Fruit fly (Drosophila melanogaster) whole organism, adult: ENCODE measurements around the gene Tsp.

Source experiments
- CG11617 ChIP-seq: fragments of 200-800 bp; sonication (Bioruptor generic); optimal IDR thresholded peaks from 2 replicates; lab custom pipeline; 2017; ENCODE audit warnings: mild to moderate bottlenecking, missing biosample characterization, missing genetic modification reagents, missing genetic modification characterization
- CG12768 ChIP-seq: fragments of 200-800 bp; sonication (Bioruptor generic); optimal IDR thresholded peaks from 2 replicates; lab custom pipeline; 2017; ENCODE audit warnings: missing biosample characterization, missing genetic modification characterization, mild to moderate bottlenecking, moderate library complexity, missing genetic modification reagents
- CG14711 ChIP-seq: fragments of 200-800 bp; sonication (Bioruptor generic); optimal IDR thresholded peaks from 2 replicates; lab custom pipeline; 2018; ENCODE audit warnings: missing biosample characterization, mild to moderate bottlenecking, missing genetic modification characterization, moderate library complexity
- CG1620 ChIP-seq: fragments of 200-800 bp; sonication (Bioruptor generic); optimal IDR thresholded peaks from 2 replicates; lab custom pipeline; 2016; ENCODE audit warnings: missing biosample characterization, missing genetic modification characterization
- CG33017 ChIP-seq: fragments of 200-800 bp; sonication (Bioruptor generic); optimal IDR thresholded peaks from 2 replicates; lab custom pipeline; 2018; ENCODE audit warnings: missing biosample characterization, mild to moderate bottlenecking, missing genetic modification characterization, moderate library complexity
- CG5204 ChIP-seq: fragments of 200-800 bp; sonication (Bioruptor generic); optimal IDR thresholded peaks from 2 replicates; lab custom pipeline; 2016; ENCODE audit warnings: missing biosample characterization, missing genetic modification characterization
- CG7045 ChIP-seq: fragments of 200-800 bp; sonication (Bioruptor generic); optimal IDR thresholded peaks from 2 replicates; lab custom pipeline; 2017; ENCODE audit warnings: missing biosample characterization, mild to moderate bottlenecking, missing genetic modification characterization
- CG7101 ChIP-seq: fragments of 200-800 bp; sonication (Bioruptor generic); optimal IDR thresholded peaks from 2 replicates; lab custom pipeline; 2018; ENCODE audit warnings: missing biosample characterization, mild to moderate bottlenecking, missing genetic modification characterization, moderate library complexity
- Clk ChIP-seq: fragments of 200-800 bp; sonication (Bioruptor generic); optimal IDR thresholded peaks from 2 replicates; lab custom pipeline; 2017; ENCODE audit warnings: missing biosample characterization, missing genetic modification characterization
- Crg-1 ChIP-seq: fragments of 200-800 bp; sonication (Bioruptor generic); optimal IDR thresholded peaks from 2 replicates; lab custom pipeline; 2016; ENCODE audit warnings: missing biosample characterization, missing genetic modification characterization
- Hr96 ChIP-seq: fragments of 200-800 bp; sonication (Bioruptor generic); optimal IDR thresholded peaks from 2 replicates; lab custom pipeline; 2016; ENCODE audit warnings: missing biosample characterization, missing genetic modification characterization
- Mnt ChIP-seq: fragments of 200-800 bp; sonication (Bioruptor generic); optimal IDR thresholded peaks from 2 replicates; lab custom pipeline; 2016; ENCODE audit warnings: missing biosample characterization, mild to moderate bottlenecking, missing genetic modification characterization
- bab1 ChIP-seq: fragments of 200-800 bp; sonication (Bioruptor generic); optimal IDR thresholded peaks from 3 replicates; lab custom pipeline; 2019; ENCODE audit warnings: missing biosample characterization, mild to moderate bottlenecking, missing genetic modification characterization, moderate library complexity
- cic ChIP-seq: fragments of 200-800 bp; sonication (Bioruptor generic); optimal IDR thresholded peaks from 2 replicates; lab custom pipeline; 2017; ENCODE audit warnings: missing biosample characterization, mild to moderate bottlenecking, missing genetic modification characterization, moderate library complexity
- cnc ChIP-seq, 2 experiments: fragments of >200 bp; optimal IDR thresholded peaks; 2 replicates each; lab custom pipeline; 2017
- kay ChIP-seq: fragments of 200-800 bp; sonication (Bioruptor generic); peaks from one replicate; lab custom pipeline; 2016; ENCODE audit warnings: missing biosample characterization, missing genetic modification characterization, borderline replicate concordance
- ovo ChIP-seq: fragments of 200-800 bp; sonication (Bioruptor generic); optimal IDR thresholded peaks from 2 replicates; lab custom pipeline; 2016; ENCODE audit warnings: missing biosample characterization, missing genetic modification characterization
- pad ChIP-seq: fragments of 200-800 bp; sonication (Bioruptor generic); optimal IDR thresholded peaks from 3 replicates; lab custom pipeline; 2017; ENCODE audit warnings: missing biosample characterization, missing genetic modification characterization, mild to moderate bottlenecking, moderate library complexity, missing genetic modification reagents
- tj ChIP-seq: fragments of 200-800 bp; sonication (Bioruptor generic); optimal IDR thresholded peaks from 3 replicates; lab custom pipeline; 2017; ENCODE audit warnings: missing biosample characterization, mild to moderate bottlenecking, missing genetic modification characterization, moderate library complexity
- toe ChIP-seq: fragments of 200-800 bp; sonication (Bioruptor generic); optimal IDR thresholded peaks from 2 replicates; lab custom pipeline; 2016; ENCODE audit warnings: missing biosample characterization, missing genetic modification characterization

The Tsp gene

dm6 chr2L:6723750-6724503 is 15.0 kb upstream of the Tsp start, which contains the start of gene Liprin-alpha:
Liprin-alpha (plus strand) TSS chr2L:6723903.
- peak; percentile 40 for TF ChIP-seq kay
- TF ChIP-seq CG7045 (GFP tag; lab: Kevin White, UChicago), result no peak
- TF ChIP-seq Mnt (GFP tag; lab: Kevin White, UChicago), result peak; percentile 9

dm6 chr2L:6722822-6723749 is 14.2 kb upstream of the Tsp start, which contains the start of gene homer:
homer (minus strand) TSS chr2L:6723359.
- TF ChIP-seq Mnt (GFP tag; lab: Kevin White, UChicago) (peak; percentile 7), bab1 (no peak), ovo (GFP tag; lab: Kevin White, UChicago) (no peak), CG7101 (tag; lab: Kevin White, UChicago) (no peak), tj (GFP tag; lab: Kevin White, UChicago) (peak; percentile 20), Crg-1 (GFP tag; lab: Kevin White, UChicago) (no peak), CG7045 (GFP tag; lab: Kevin White, UChicago) (peak; percentile 3), CG14711 (tag; lab: Kevin White, UChicago) (no peak), Clk (GFP tag; lab: Kevin White, UChicago) (no peak), cic (GFP tag; lab: Kevin White, UChicago) (peak; percentile 61), CG12768 (GFP tag; lab: Kevin White, UChicago) (no peak), kay (no peak), toe (GFP tag; lab: Kevin White, UChicago) (peak; percentile 62)

- TF ChIP-seq pad (GFP tag; lab: Kevin White, UChicago) (no peak), cic (GFP tag; lab: Kevin White, UChicago) (no peak), CG7045 (GFP tag; lab: Kevin White, UChicago) (no peak), Hr96 (GFP tag; lab: Kevin White, UChicago) (no peak), Crg-1 (GFP tag; lab: Kevin White, UChicago) (no peak), toe (GFP tag; lab: Kevin White, UChicago) (no peak), tj (GFP tag; lab: Kevin White, UChicago) (no peak), cnc (optimal IDR thresholded peaks at IDR 0.05; lab: Kevin White, UChicago) (no peak), CG1620 (GFP tag; lab: Kevin White, UChicago) (no peak), CG7101 (tag; lab: Kevin White, UChicago) (no peak), ovo (GFP tag; lab: Kevin White, UChicago) (no peak), bab1 (no peak), Clk (GFP tag; lab: Kevin White, UChicago) (no peak), CG33017 (tag; lab: Kevin White, UChicago) (no peak), CG14711 (tag; lab: Kevin White, UChicago) (no peak), CG11617 (GFP tag; lab: Kevin White, UChicago) (no peak), kay (no peak), CG5204 (GFP tag; lab: Kevin White, UChicago) (no peak), CG12768 (GFP tag; lab: Kevin White, UChicago) (no peak), Mnt (GFP tag; lab: Kevin White, UChicago) (no peak)
These were observed 12.8 kb upstream of the Tsp start for dm6 chr2L:6721710-6722109.

dm6 chr2L:6717460-6717859 is 8.6 kb upstream of the Tsp start, which contains the start of gene Aatf:
Aatf (plus strand) TSS chr2L:6717625.
- peak; percentile 89 for TF ChIP-seq Mnt (GFP tag; lab: Kevin White, UChicago)
- no peak for TF ChIP-seq bab1

dm6 chr2L:6716921-6717320 is 8.0 kb upstream of the Tsp start:
- no peak for TF ChIP-seq CG33017 (tag; lab: Kevin White, UChicago)
- no peak for TF ChIP-seq bab1
- TF ChIP-seq CG11617 (GFP tag; lab: Kevin White, UChicago), result no peak
- TF ChIP-seq Hr96 (GFP tag; lab: Kevin White, UChicago), result no peak
- TF ChIP-seq CG7101 (tag; lab: Kevin White, UChicago), result no peak
- no peak for TF ChIP-seq CG12768 (GFP tag; lab: Kevin White, UChicago)
- TF ChIP-seq CG1620 (GFP tag; lab: Kevin White, UChicago), result no peak

- TF ChIP-seq CG14711 (tag; lab: Kevin White, UChicago) (no peak), Mnt (GFP tag; lab: Kevin White, UChicago) (no peak), tj (GFP tag; lab: Kevin White, UChicago) (no peak), Clk (GFP tag; lab: Kevin White, UChicago) (no peak), pad (GFP tag; lab: Kevin White, UChicago) (no peak), Hr96 (GFP tag; lab: Kevin White, UChicago) (no peak), kay (no peak), CG5204 (GFP tag; lab: Kevin White, UChicago) (no peak), CG11617 (GFP tag; lab: Kevin White, UChicago) (no peak), CG1620 (GFP tag; lab: Kevin White, UChicago) (no peak), CG12768 (GFP tag; lab: Kevin White, UChicago) (no peak), toe (GFP tag; lab: Kevin White, UChicago) (no peak), cic (GFP tag; lab: Kevin White, UChicago) (no peak)
These were observed 7.4 kb upstream of the Tsp start, which contains the start of gene AkhR for dm6 chr2L:6716182-6716770. AkhR (minus strand) TSS chr2L:6716186.
